Fruit fly (Drosophila melanogaster) S2 (cell line): ENCODE data around the gene CG10555.

Experiments used
- CG8478 ChIP-seq: fragments of >200 bp; optimal IDR thresholded peaks from 2 replicates; lab custom pipeline; 2018
- CTCF ChIP-seq, 2 experiments: fragments of >200 bp; optimal IDR thresholded peaks; 2 replicates each; lab custom pipeline; 2018

DNA sequence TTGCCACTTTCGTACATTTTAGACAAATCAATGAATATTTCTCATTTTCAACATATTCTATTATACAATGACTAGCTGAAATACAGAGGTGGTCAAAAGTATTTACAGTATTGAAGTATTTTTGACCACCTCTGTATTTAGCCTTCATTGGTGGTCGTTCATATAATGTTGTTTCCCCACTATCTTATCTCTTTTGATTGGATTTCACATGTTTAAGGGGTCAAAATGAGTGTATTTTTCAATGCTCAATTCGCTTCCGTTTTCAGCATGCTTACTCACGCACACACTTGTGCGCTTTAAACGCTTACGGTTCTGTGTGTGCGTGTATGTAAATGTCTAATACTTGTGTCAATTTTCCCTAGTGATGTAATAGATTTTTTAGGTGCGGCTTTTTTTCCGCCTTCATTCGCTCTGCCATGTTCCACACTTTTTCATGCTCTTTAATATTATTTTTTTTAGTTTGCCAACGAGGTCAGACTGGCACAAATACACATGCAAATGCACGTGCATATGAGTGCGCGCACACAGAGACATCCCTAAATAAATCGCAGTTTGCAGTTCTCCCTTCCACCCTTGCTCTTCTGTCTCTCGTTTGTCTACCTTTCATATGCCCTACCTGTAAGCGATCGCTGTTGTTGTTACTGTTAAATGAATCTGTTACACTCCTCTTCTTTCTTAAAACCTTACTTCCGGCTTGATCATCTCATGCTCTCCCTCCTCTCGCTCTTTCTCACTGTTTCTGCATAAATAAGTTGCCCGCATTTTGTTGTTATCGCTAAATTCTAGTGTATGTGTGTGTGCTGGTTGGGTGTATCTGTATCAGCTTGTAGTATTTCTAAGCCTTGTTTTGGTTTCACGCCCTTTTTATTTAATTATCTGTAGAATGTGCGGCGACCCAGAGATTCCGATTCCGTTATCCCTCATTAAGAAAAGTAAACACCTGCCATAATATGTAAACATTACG, 13.7 kb downstream of the CG10555 start:
- no peak for TF ChIP-seq CG8478 (lab: Kevin White, UChicago)
- TF ChIP-seq CTCF (optimal IDR thresholded peaks at IDR 0.05; lab: Kevin White, UChicago) = no peak
